Worm (Caenorhabditis elegans): Measurements from ENCODE around the gene Y39E4B.6.
A peak's percentile ranks its signal among the peaks of the same experiment; 100 is the strongest.

Y39E4B.6 gene

ce11 chrIII:13049956-13050355 lies 20.6 kb upstream of the Y39E4B.6 start:
- TF ChIP-seq ztf-11 (tag; optimal IDR thresholded peaks at IDR 0.05) (no peak), lin-14 (GFP tag; optimal IDR thresholded peaks at IDR 0.05) (no peak), ces-1 (GFP tag; optimal IDR thresholded peaks at IDR 0.05) (no peak), nhr-47 (tag; optimal IDR thresholded peaks at IDR 0.05) (no peak), lin-15B (tag; optimal IDR thresholded peaks at IDR 0.05) (no peak), fkh-8 (tag; optimal IDR thresholded peaks at IDR 0.05) (no peak), fkh-4 (tag; optimal IDR thresholded peaks at IDR 0.05; ENCODE audit: borderline replicate concordance) (no peak)

- TF ChIP-seq ztf-11 (tag; optimal IDR thresholded peaks at IDR 0.05) (no peak), skn-1 (tag; optimal IDR thresholded peaks at IDR 0.05) (no peak), isw-1 (GFP tag; IDR thresholded peaks at IDR 0.05) (no peak), lir-3 (tag; optimal IDR thresholded peaks at IDR 0.05; ENCODE audit: poor library complexity) (no peak), elt-3 (tag; optimal IDR thresholded peaks at IDR 0.05) (no peak), unc-130 (tag; optimal IDR thresholded peaks at IDR 0.05) (no peak), sptf-1 (tag; optimal IDR thresholded peaks at IDR 0.05) (no peak), nhr-90 (tag; optimal IDR thresholded peaks at IDR 0.05; ENCODE audit: poor library complexity) (no peak)
Measured at ce11 chrIII:13055342-13055741, 15.2 kb upstream of the Y39E4B.6 start, which contains the start of gene F54F12.1. Gene F54F12.1 (minus strand): TSS chrIII:13055442.

ce11 chrIII:13056230-13056629 lies 14.3 kb upstream of the Y39E4B.6 start:
- TF ChIP-seq alr-1 (tag; optimal IDR thresholded peaks at IDR 0.05; ENCODE audit: borderline replicate concordance), result no peak
- no peak for TF ChIP-seq fkh-4 (tag; optimal IDR thresholded peaks at IDR 0.05; ENCODE audit: borderline replicate concordance)
- TF ChIP-seq lin-39 (tag; optimal IDR thresholded peaks at IDR 0.05), result no peak
- no peak for TF ChIP-seq ama-1 (optimal IDR thresholded peaks at IDR 0.05)
- no peak for TF ChIP-seq vab-15 (tag; optimal IDR thresholded peaks at IDR 0.05)
- TF ChIP-seq dpl-1 (GFP tag; optimal IDR thresholded peaks at IDR 0.05), result no peak
- no peak for TF ChIP-seq lin-15B (tag; optimal IDR thresholded peaks at IDR 0.05)
- no peak for TF ChIP-seq ceh-63 (GFP tag; optimal IDR thresholded peaks at IDR 0.05)
- no peak for TF ChIP-seq aha-1 (tag; optimal IDR thresholded peaks at IDR 0.05)
- TF ChIP-seq hpl-2 (GFP tag; optimal IDR thresholded peaks at IDR 0.05), result no peak
- TF ChIP-seq pax-3 (tag; optimal IDR thresholded peaks at IDR 0.05), result no peak
- no peak for TF ChIP-seq nhr-76 (tag; optimal IDR thresholded peaks at IDR 0.05)
- no peak for TF ChIP-seq nhr-19 (GFP tag; conservative IDR thresholded peaks at IDR 0.05)
- no peak for TF ChIP-seq mab-9 (GFP tag; IDR thresholded peaks at IDR 0.05)
- TF ChIP-seq ceh-82 (tag; optimal IDR thresholded peaks at IDR 0.05), result no peak
- no peak for TF ChIP-seq nhr-237 (tag; optimal IDR thresholded peaks at IDR 0.05)

- TF ChIP-seq sptf-1 (tag; optimal IDR thresholded peaks at IDR 0.05) (no peak), fkh-8 (tag; optimal IDR thresholded peaks at IDR 0.05) (no peak), lin-35 (GFP tag; optimal IDR thresholded peaks at IDR 0.05) (peak in 1 of 2 experiments; percentile 75), lin-39 (tag; optimal IDR thresholded peaks at IDR 0.05) (no peak), ceh-88 (GFP tag; IDR thresholded peaks at IDR 0.05) (no peak), skn-1 (tag; optimal IDR thresholded peaks at IDR 0.05) (peak; percentile 51), ces-1 (GFP tag; optimal IDR thresholded peaks at IDR 0.05) (no peak), tbx-2 (tag; optimal IDR thresholded peaks at IDR 0.05) (no peak), fos-1 (tag; optimal IDR thresholded peaks at IDR 0.05) (no peak), mab-9 (GFP tag; IDR thresholded peaks at IDR 0.05) (no peak), lin-15B (tag; optimal IDR thresholded peaks at IDR 0.05) (no peak), lin-14 (GFP tag; optimal IDR thresholded peaks at IDR 0.05) (no peak), nhr-84 (tag; optimal IDR thresholded peaks at IDR 0.05) (no peak), egl-13 (tag; optimal IDR thresholded peaks at IDR 0.05) (no peak), aha-1 (tag; optimal IDR thresholded peaks at IDR 0.05) (no peak), nhr-20 (tag; optimal IDR thresholded peaks at IDR 0.05) (peak; percentile 46), ceh-90 (tag; optimal IDR thresholded peaks at IDR 0.05) (no peak), lsy-2 (tag; optimal IDR thresholded peaks at IDR 0.05) (no peak), ztf-4 (tag; optimal IDR thresholded peaks at IDR 0.05) (no peak), mep-1 (tag; optimal IDR thresholded peaks at IDR 0.05) (no peak), mdl-1 (tag; optimal IDR thresholded peaks at IDR 0.05) (peak in 1 of 2 experiments; percentile 8), hlh-4 (tag; optimal IDR thresholded peaks at IDR 0.05) (no peak), nhr-90 (tag; optimal IDR thresholded peaks at IDR 0.05; ENCODE audit: poor library complexity) (no peak), unc-130 (tag; optimal IDR thresholded peaks at IDR 0.05) (no peak), nhr-77 (tag; optimal IDR thresholded peaks at IDR 0.05) (no peak), dpl-1 (GFP tag; optimal IDR thresholded peaks at IDR 0.05) (peak in 1 of 3 experiments; percentile 31), nhr-85 (tag) (peak; percentile 72), dsc-1 (tag; optimal IDR thresholded peaks at IDR 0.05) (peak; percentile 29), pag-3 (tag; optimal IDR thresholded peaks at IDR 0.05; ENCODE audit: borderline replicate concordance, insufficient read depth) (no peak), ets-5 (GFP tag; IDR thresholded peaks at IDR 0.05) (no peak)
Measured at ce11 chrIII:13056735-13057134, 13.8 kb upstream of the Y39E4B.6 start.

Data from whole organism, L1 larva.